Fruit fly (Drosophila melanogaster) whole organism, adult: ENCODE data around the gene gudu.

ENCODE experiments used
- CG11617 ChIP-seq: fragments of 200-800 bp; sonication (Bioruptor generic); optimal IDR thresholded peaks from 2 replicates; lab custom pipeline; 2017; ENCODE audit warnings: mild to moderate bottlenecking, missing biosample characterization, missing genetic modification reagents, missing genetic modification characterization
- CG12768 ChIP-seq: fragments of 200-800 bp; sonication (Bioruptor generic); optimal IDR thresholded peaks from 2 replicates; lab custom pipeline; 2017; ENCODE audit warnings: missing biosample characterization, missing genetic modification characterization, mild to moderate bottlenecking, moderate library complexity, missing genetic modification reagents
- CG14711 ChIP-seq: fragments of 200-800 bp; sonication (Bioruptor generic); optimal IDR thresholded peaks from 2 replicates; lab custom pipeline; 2018; ENCODE audit warnings: missing biosample characterization, mild to moderate bottlenecking, missing genetic modification characterization, moderate library complexity
- CG1620 ChIP-seq: fragments of 200-800 bp; sonication (Bioruptor generic); optimal IDR thresholded peaks from 2 replicates; lab custom pipeline; 2016; ENCODE audit warnings: missing biosample characterization, missing genetic modification characterization
- CG33017 ChIP-seq: fragments of 200-800 bp; sonication (Bioruptor generic); optimal IDR thresholded peaks from 2 replicates; lab custom pipeline; 2018; ENCODE audit warnings: missing biosample characterization, mild to moderate bottlenecking, missing genetic modification characterization, moderate library complexity
- CG5204 ChIP-seq: fragments of 200-800 bp; sonication (Bioruptor generic); optimal IDR thresholded peaks from 2 replicates; lab custom pipeline; 2016; ENCODE audit warnings: missing biosample characterization, missing genetic modification characterization
- CG7045 ChIP-seq: fragments of 200-800 bp; sonication (Bioruptor generic); optimal IDR thresholded peaks from 2 replicates; lab custom pipeline; 2017; ENCODE audit warnings: missing biosample characterization, mild to moderate bottlenecking, missing genetic modification characterization
- CG7101 ChIP-seq: fragments of 200-800 bp; sonication (Bioruptor generic); optimal IDR thresholded peaks from 2 replicates; lab custom pipeline; 2018; ENCODE audit warnings: missing biosample characterization, mild to moderate bottlenecking, missing genetic modification characterization, moderate library complexity
- Clk ChIP-seq: fragments of 200-800 bp; sonication (Bioruptor generic); optimal IDR thresholded peaks from 2 replicates; lab custom pipeline; 2017; ENCODE audit warnings: missing biosample characterization, missing genetic modification characterization
- Crg-1 ChIP-seq: fragments of 200-800 bp; sonication (Bioruptor generic); optimal IDR thresholded peaks from 2 replicates; lab custom pipeline; 2016; ENCODE audit warnings: missing biosample characterization, missing genetic modification characterization
- Hr96 ChIP-seq: fragments of 200-800 bp; sonication (Bioruptor generic); optimal IDR thresholded peaks from 2 replicates; lab custom pipeline; 2016; ENCODE audit warnings: missing biosample characterization, missing genetic modification characterization
- Mnt ChIP-seq: fragments of 200-800 bp; sonication (Bioruptor generic); optimal IDR thresholded peaks from 2 replicates; lab custom pipeline; 2016; ENCODE audit warnings: missing biosample characterization, mild to moderate bottlenecking, missing genetic modification characterization
- bab1 ChIP-seq: fragments of 200-800 bp; sonication (Bioruptor generic); optimal IDR thresholded peaks from 3 replicates; lab custom pipeline; 2019; ENCODE audit warnings: missing biosample characterization, mild to moderate bottlenecking, missing genetic modification characterization, moderate library complexity
- cic ChIP-seq: fragments of 200-800 bp; sonication (Bioruptor generic); optimal IDR thresholded peaks from 2 replicates; lab custom pipeline; 2017; ENCODE audit warnings: missing biosample characterization, mild to moderate bottlenecking, missing genetic modification characterization, moderate library complexity
- cnc ChIP-seq, 2 experiments: fragments of >200 bp; optimal IDR thresholded peaks; 2 replicates each; lab custom pipeline; 2017
- kay ChIP-seq: fragments of 200-800 bp; sonication (Bioruptor generic); peaks from one replicate; lab custom pipeline; 2016; ENCODE audit warnings: missing biosample characterization, missing genetic modification characterization, borderline replicate concordance
- ovo ChIP-seq: fragments of 200-800 bp; sonication (Bioruptor generic); optimal IDR thresholded peaks from 2 replicates; lab custom pipeline; 2016; ENCODE audit warnings: missing biosample characterization, missing genetic modification characterization
- pad ChIP-seq: fragments of 200-800 bp; sonication (Bioruptor generic); optimal IDR thresholded peaks from 3 replicates; lab custom pipeline; 2017; ENCODE audit warnings: missing biosample characterization, missing genetic modification characterization, mild to moderate bottlenecking, moderate library complexity, missing genetic modification reagents
- tj ChIP-seq: fragments of 200-800 bp; sonication (Bioruptor generic); optimal IDR thresholded peaks from 3 replicates; lab custom pipeline; 2017; ENCODE audit warnings: missing biosample characterization, mild to moderate bottlenecking, missing genetic modification characterization, moderate library complexity
- toe ChIP-seq: fragments of 200-800 bp; sonication (Bioruptor generic); optimal IDR thresholded peaks from 2 replicates; lab custom pipeline; 2016; ENCODE audit warnings: missing biosample characterization, missing genetic modification characterization

gudu gene

dm6 chr2L:7398528-7398927 is 10.2 kb downstream of the gudu start, which contains the start of gene CG5160:
Gene CG5160, minus strand, starts transcription at chr2L:7398750.
- TF ChIP-seq cic, result no peak
- no peak for TF ChIP-seq Hr96
- no peak for TF ChIP-seq Clk
- TF ChIP-seq Mnt (GFP tag; lab: Kevin White, UChicago), result no peak
- TF ChIP-seq CG7045, result no peak
- TF ChIP-seq toe (GFP tag; lab: Kevin White, UChicago), result no peak
- TF ChIP-seq kay (GFP tag; lab: Kevin White, UChicago), result no peak
- no peak for TF ChIP-seq CG1620 (GFP tag; lab: Kevin White, UChicago)
- TF ChIP-seq pad (GFP tag; lab: Kevin White, UChicago), result no peak
- no peak for TF ChIP-seq CG5204
- TF ChIP-seq CG14711, result no peak
- TF ChIP-seq Crg-1, result no peak
- no peak for TF ChIP-seq cnc (optimal IDR thresholded peaks at IDR 0.05; lab: Kevin White, UChicago)
- no peak for TF ChIP-seq CG7101 (tag; lab: Kevin White, UChicago)

- TF ChIP-seq bab1 (GFP tag; lab: Kevin White, UChicago) (no peak), cnc (optimal IDR thresholded peaks at IDR 0.05; lab: Kevin White, UChicago) (no peak), kay (GFP tag; lab: Kevin White, UChicago) (peak; percentile 84)
Measured at dm6 chr2L:7401025-7401424, 12.7 kb downstream of the gudu start, which contains the start of gene CG5171. Gene CG5171, plus strand, starts transcription at chr2L:7401335.

- TF ChIP-seq Hr96 (no peak), Crg-1 (no peak), bab1 (GFP tag; lab: Kevin White, UChicago) (no peak), cic (no peak), CG33017 (no peak), Mnt (GFP tag; lab: Kevin White, UChicago) (no peak), pad (GFP tag; lab: Kevin White, UChicago) (no peak), CG1620 (GFP tag; lab: Kevin White, UChicago) (no peak), CG7101 (tag; lab: Kevin White, UChicago) (no peak), tj (GFP tag; lab: Kevin White, UChicago) (no peak), CG11617 (no peak), CG7045 (no peak), toe (GFP tag; lab: Kevin White, UChicago) (no peak), CG12768 (no peak)
Measured at dm6 chr2L:7401627-7402026, 13.3 kb downstream of the gudu start.

dm6 chr2L:7404923-7405322 is 16.6 kb downstream of the gudu start, which contains the start of gene CG5177:
Gene CG5177, plus strand, starts transcription at chr2L:7405227.
- TF ChIP-seq Mnt (GFP tag; lab: Kevin White, UChicago) (no peak), CG14711 (peak; percentile 64)

- TF ChIP-seq CG14711, result no peak
- TF ChIP-seq kay (GFP tag; lab: Kevin White, UChicago), result no peak
- no peak for TF ChIP-seq ovo (GFP tag; lab: Kevin White, UChicago)
Measured at dm6 chr2L:7407638-7408037, 19.3 kb downstream of the gudu start.

dm6 chr2L:7409007-7409406 is 20.7 kb downstream of the gudu start:
- TF ChIP-seq CG11617 (no peak), CG7101 (tag; lab: Kevin White, UChicago) (no peak), toe (GFP tag; lab: Kevin White, UChicago) (no peak)

- TF ChIP-seq Clk (no peak), CG33017 (no peak), ovo (GFP tag; lab: Kevin White, UChicago) (no peak), kay (GFP tag; lab: Kevin White, UChicago) (no peak), CG5204 (no peak), cic (no peak), toe (GFP tag; lab: Kevin White, UChicago) (no peak), Mnt (GFP tag; lab: Kevin White, UChicago) (no peak), bab1 (GFP tag; lab: Kevin White, UChicago) (no peak), CG14711 (no peak), tj (GFP tag; lab: Kevin White, UChicago) (no peak), CG12768 (no peak)
Measured at dm6 chr2L:7409602-7410001, 21.3 kb downstream of the gudu start, which contains the start of gene CG5181. Gene CG5181, minus strand, starts transcription at chr2L:7409809.

- TF ChIP-seq tj (GFP tag; lab: Kevin White, UChicago) (no peak), Hr96 (no peak), Crg-1 (no peak), ovo (GFP tag; lab: Kevin White, UChicago) (no peak), CG1620 (GFP tag; lab: Kevin White, UChicago) (no peak), cnc (optimal IDR thresholded peaks at IDR 0.05; lab: Kevin White, UChicago) (no peak), cic (no peak)
Measured at dm6 chr2L:7410609-7411008, 22.3 kb downstream of the gudu start, which contains the start of gene CG15818. Gene CG15818, plus strand, starts transcription at chr2L:7410909.
